Fruit fly (Drosophila melanogaster) S2 (cell line): Measurements from ENCODE around the gene RabX5.

Source experiments
- CG8478 ChIP-seq: fragments of >200 bp; optimal IDR thresholded peaks from 2 replicates; lab custom pipeline; 2018
- CTCF ChIP-seq, 2 experiments: fragments of >200 bp; optimal IDR thresholded peaks; 2 replicates each; lab custom pipeline; 2018

dm6 chr3L:1639185-1639812 lies 30.6 kb downstream of the RabX5 start, which contains the start of the genes Mettl2 and Bgb:
- TF ChIP-seq CG8478 (lab: Kevin White, UChicago) (no peak), CTCF (optimal IDR thresholded peaks at IDR 0.05; lab: Kevin White, UChicago) (peak in 1 of 2 experiments; percentile 13)
